Worm (Caenorhabditis elegans) whole organism, mixed stage, embryonic: ENCODE results near the gene lips-11.

Experiments used
- elt-1 ChIP-seq: sonication (generic microtip); optimal IDR thresholded peaks from 2 replicates; lab custom pipeline; 2017; ENCODE audit warnings: missing genetic modification characterization, mild to moderate bottlenecking, missing compliant biosample characterization, antibody characterized with exemption, moderate library complexity, borderline replicate concordance; ENCODE audit not compliant: insufficient read depth
- nhr-12 ChIP-seq: fragments of 150-350 bp; optimal IDR thresholded peaks from 2 replicates; lab custom pipeline; 2014; ENCODE audit warnings: missing biosample characterization, missing genetic modification characterization
- nhr-28 ChIP-seq: fragments of 150-350 bp; optimal IDR thresholded peaks from 2 replicates; lab custom pipeline; 2014; ENCODE audit warnings: missing biosample characterization, missing genetic modification characterization
- snpc-4 ChIP-seq: fragments of 150-350 bp; optimal IDR thresholded peaks from 2 replicates; lab custom pipeline; 2014; ENCODE audit warnings: missing biosample characterization, missing genetic modification characterization
- tbx-8 ChIP-seq: fragments of 200-800 bp; sonication (Bioruptor generic); optimal IDR thresholded peaks from 2 replicates; lab custom pipeline; 2018; ENCODE audit warnings: mild to moderate bottlenecking, missing genetic modification characterization, moderate library complexity, missing compliant biosample characterization

DNA sequence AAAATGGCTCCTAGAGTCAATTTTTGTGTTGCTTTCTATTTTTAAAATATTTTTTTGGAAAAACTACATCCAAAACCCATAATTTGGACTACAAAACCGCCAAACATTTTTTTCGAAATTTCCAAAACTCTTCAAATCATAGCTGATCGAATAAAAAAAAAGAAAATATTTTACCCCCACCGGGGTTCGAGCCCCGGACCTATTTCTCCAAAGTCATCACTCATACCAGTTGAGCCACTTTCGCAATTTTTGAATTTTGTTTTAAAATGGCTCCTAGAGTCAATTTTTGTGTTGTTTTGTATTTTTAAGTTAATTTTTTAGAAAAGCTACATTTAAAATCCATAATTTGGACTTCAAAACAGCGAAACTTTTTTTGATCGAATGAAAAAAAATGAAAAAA is 25.3 kb downstream of the lips-11 start:
- TF ChIP-seq snpc-4 (tag; lab: Kevin White, UChicago), result no peak
- no peak for TF ChIP-seq nhr-28 (tag; lab: Kevin White, UChicago)
- TF ChIP-seq tbx-8 (GFP tag; lab: Kevin White, UChicago), result no peak
- TF ChIP-seq elt-1 (tag; lab: Kevin White, UChicago), result no peak
- no peak for TF ChIP-seq nhr-12 (tag; lab: Kevin White, UChicago)
